Fruit fly (Drosophila melanogaster) whole organism, embryonic: ENCODE measurements around the gene CG15422.

ENCODE experiments used
- Awh ChIP-seq: fragments of 200-800 bp; sonication (Bioruptor generic); IDR thresholded peaks from 2 replicates; pipeline ENCODE4, ENCODE4 v1.3.6; 2022; ENCODE audit warnings: missing biosample characterization, missing genetic modification characterization
- Bgb ChIP-seq: fragments of 200-800 bp; sonication (Bioruptor generic); IDR thresholded peaks from 2 replicates; pipeline ENCODE4 v1.3.6; 2022; ENCODE audit warnings: missing biosample characterization, missing genetic modification characterization; ENCODE audit not compliant: partially characterized antibody
- BtbVII ChIP-seq: fragments of 200-800 bp; sonication (Bioruptor generic); optimal IDR thresholded peaks from 3 replicates; lab custom pipeline; 2017; ENCODE audit warnings: missing biosample characterization, mild to moderate bottlenecking, missing genetic modification characterization
- CG14014 ChIP-seq: fragments of 200-800 bp; sonication (Bioruptor generic); IDR thresholded peaks from 2 replicates; pipeline ENCODE4 v1.3.6; 2022; ENCODE audit warnings: missing biosample characterization, missing genetic modification characterization
- CG14441 ChIP-seq: fragments of 200-800 bp; sonication (Bioruptor generic); IDR thresholded peaks from 2 replicates; pipeline ENCODE4 v1.3.6; 2022; ENCODE audit warnings: missing biosample characterization, missing genetic modification characterization
- CG15011 ChIP-seq: fragments of 200-800 bp; sonication (Bioruptor generic); optimal IDR thresholded peaks from 3 replicates; lab custom pipeline; 2018; ENCODE audit warnings: missing biosample characterization, mild to moderate bottlenecking, missing genetic modification characterization
- CG15073 ChIP-seq: fragments of 200-800 bp; sonication (Bioruptor generic); optimal IDR thresholded peaks from 2 replicates; lab custom pipeline; 2016; ENCODE audit warnings: missing biosample characterization, missing genetic modification characterization
- CG15479 ChIP-seq: fragments of 200-800 bp; sonication (Bioruptor generic); optimal IDR thresholded peaks from 3 replicates; lab custom pipeline; 2019; ENCODE audit warnings: missing biosample characterization, mild to moderate bottlenecking, missing genetic modification characterization, moderate library complexity
- CG17912 ChIP-seq: fragments of 200-800 bp; sonication (Bioruptor generic); optimal IDR thresholded peaks from 2 replicates; lab custom pipeline; 2018; ENCODE audit warnings: missing biosample characterization, mild to moderate bottlenecking, missing genetic modification characterization
- CG2129 ChIP-seq: fragments of 200-800 bp; sonication (Bioruptor generic); IDR thresholded peaks from 2 replicates; pipeline ENCODE4 v1.3.6; 2022; ENCODE audit warnings: missing biosample characterization, missing genetic modification characterization; ENCODE audit not compliant: partially characterized antibody
- CG2678 ChIP-seq: fragments of 200-800 bp; sonication (Bioruptor generic); optimal IDR thresholded peaks from 3 replicates; lab custom pipeline; 2019; ENCODE audit warnings: missing biosample characterization, mild to moderate bottlenecking, missing genetic modification characterization, moderate library complexity
- CG31365 ChIP-seq: fragments of 200-800 bp; sonication (Bioruptor generic); optimal IDR thresholded peaks from 2 replicates; lab custom pipeline; 2018; ENCODE audit warnings: missing biosample characterization, mild to moderate bottlenecking, missing genetic modification characterization
- CG3847 ChIP-seq: fragments of 200-800 bp; sonication (Bioruptor generic); IDR thresholded peaks from 2 replicates; pipeline ENCODE4 v1.3.6; 2022; ENCODE audit warnings: missing biosample characterization, missing genetic modification characterization
- CG4707 ChIP-seq: fragments of 200-800 bp; sonication (Bioruptor generic); optimal IDR thresholded peaks from 2 replicates; lab custom pipeline; 2018; ENCODE audit warnings: missing biosample characterization, mild to moderate bottlenecking, missing genetic modification characterization, moderate library complexity
- CG7271 ChIP-seq: fragments of 200-800 bp; sonication (Bioruptor generic); optimal IDR thresholded peaks from 2 replicates; lab custom pipeline; 2018; ENCODE audit warnings: missing biosample characterization, mild to moderate bottlenecking, missing genetic modification characterization, moderate library complexity
- CG8478 ChIP-seq: fragments of >200 bp; optimal IDR thresholded peaks from 2 replicates; lab custom pipeline; 2018
- E2f2 ChIP-seq: fragments of 200-800 bp; sonication (Bioruptor generic); IDR thresholded peaks from 2 replicates; pipeline ENCODE4 v1.3.6; 2022; ENCODE audit warnings: missing biosample characterization, missing genetic modification characterization
- Elba2 ChIP-seq: fragments of 200-800 bp; sonication (Bioruptor generic); optimal IDR thresholded peaks from 3 replicates; lab custom pipeline; 2016; ENCODE audit warnings: missing biosample characterization, missing genetic modification characterization
- HLH4C ChIP-seq: fragments of 200-800 bp; sonication (Bioruptor generic); IDR thresholded peaks from 3 replicates; pipeline ENCODE4 v1.3.6; 2022; ENCODE audit warnings: missing biosample characterization, missing genetic modification characterization; ENCODE audit not compliant: partially characterized antibody
- HLHmδ ChIP-seq: fragments of 200-800 bp; sonication (Bioruptor generic); optimal IDR thresholded peaks from 2 replicates; lab custom pipeline; 2018; ENCODE audit warnings: missing biosample characterization, mild to moderate bottlenecking, missing genetic modification characterization, moderate library complexity
- Hey ChIP-seq: fragments of 200-800 bp; sonication (Bioruptor generic); optimal IDR thresholded peaks from 3 replicates; lab custom pipeline; 2018; ENCODE audit warnings: missing biosample characterization, mild to moderate bottlenecking, missing genetic modification characterization
- Meics ChIP-seq: fragments of 200-800 bp; sonication (Bioruptor generic); optimal IDR thresholded peaks from 2 replicates; lab custom pipeline; 2017; ENCODE audit warnings: missing biosample characterization, mild to moderate bottlenecking, missing genetic modification characterization
- NFAT ChIP-seq: fragments of 200-800 bp; sonication (Bioruptor generic); IDR thresholded peaks from 2 replicates; pipeline ENCODE4 v1.3.6; 2022; ENCODE audit warnings: missing biosample characterization, missing genetic modification characterization
- PHDP ChIP-seq: fragments of 200-800 bp; sonication (Bioruptor generic); optimal IDR thresholded peaks from 3 replicates; lab custom pipeline; 2018; ENCODE audit warnings: missing biosample characterization, mild to moderate bottlenecking, missing genetic modification characterization, moderate library complexity
- Ssrp ChIP-seq: fragments of 200-800 bp; sonication (Bioruptor generic); optimal IDR thresholded peaks from 2 replicates; lab custom pipeline; 2018; ENCODE audit warnings: missing biosample characterization, mild to moderate bottlenecking, missing genetic modification characterization, moderate library complexity
- aop ChIP-seq: fragments of 200-800 bp; sonication (Bioruptor generic); IDR thresholded peaks from 2 replicates; pipeline ENCODE4 v1.3.6; 2022; ENCODE audit warnings: missing biosample characterization, missing genetic modification characterization
- ara ChIP-seq: fragments of 200-800 bp; sonication (Bioruptor generic); IDR thresholded peaks from 2 replicates; pipeline ENCODE4 v1.3.6; 2022; ENCODE audit warnings: missing biosample characterization, missing genetic modification characterization
- cato ChIP-seq: fragments of 200-800 bp; sonication (Bioruptor generic); optimal IDR thresholded peaks from 2 replicates; lab custom pipeline; 2016; ENCODE audit warnings: missing biosample characterization, missing genetic modification characterization, borderline replicate concordance
- chn ChIP-seq: fragments of 200-800 bp; sonication (Bioruptor generic); optimal IDR thresholded peaks from 2 replicates; lab custom pipeline; 2016; ENCODE audit warnings: missing biosample characterization, missing genetic modification characterization
- exex ChIP-seq: fragments of 200-800 bp; sonication (Bioruptor generic); optimal IDR thresholded peaks from 4 replicates; lab custom pipeline; 2018; ENCODE audit warnings: missing biosample characterization, mild to moderate bottlenecking, missing genetic modification characterization, moderate library complexity
- grau ChIP-seq: fragments of 200-800 bp; optimal IDR thresholded peaks from 3 replicates; lab custom pipeline; 2019; ENCODE audit warnings: missing biosample characterization, mild to moderate bottlenecking, missing genetic modification characterization, moderate library complexity
- gsb-n ChIP-seq: fragments of 200-800 bp; sonication (Bioruptor generic); optimal IDR thresholded peaks from 3 replicates; lab custom pipeline; 2018; ENCODE audit warnings: missing biosample characterization, mild to moderate bottlenecking, missing genetic modification characterization
- hb ChIP-seq: fragments of 200-800 bp; sonication (Bioruptor generic); IDR thresholded peaks from 3 replicates; pipeline ENCODE4 v1.3.6; 2022; ENCODE audit warnings: missing biosample characterization, missing genetic modification characterization; ENCODE audit not compliant: partially characterized antibody
- her ChIP-seq: fragments of 200-800 bp; sonication (Bioruptor generic); optimal IDR thresholded peaks from 2 replicates; lab custom pipeline; 2016; ENCODE audit warnings: missing biosample characterization, missing genetic modification characterization
- jumu ChIP-seq: fragments of 200-800 bp; sonication (Bioruptor generic); optimal IDR thresholded peaks from 3 replicates; lab custom pipeline; 2016; ENCODE audit warnings: missing biosample characterization, missing genetic modification characterization
- luna ChIP-seq: fragments of 200-800 bp; sonication (Bioruptor generic); optimal IDR thresholded peaks from 2 replicates; lab custom pipeline; 2016; ENCODE audit warnings: missing biosample characterization, missing genetic modification characterization
- org-1 ChIP-seq: fragments of 200-800 bp; sonication (Bioruptor generic); optimal IDR thresholded peaks from 2 replicates; lab custom pipeline; 2017; ENCODE audit warnings: missing biosample characterization, missing genetic modification characterization
- pho ChIP-seq: fragments of 200-800 bp; sonication (Bioruptor generic); optimal IDR thresholded peaks from 2 replicates; lab custom pipeline; 2016; ENCODE audit warnings: missing biosample characterization, missing genetic modification characterization
- prd ChIP-seq, 3 experiments: fragments of >200 bp in 2 of 3; fragments of 200-800 bp in 1 of 3; sonication (Bioruptor generic) in 1 of 3; optimal IDR thresholded peaks in 2 of 3; IDR thresholded peaks in 1 of 3; 2 replicates in 2 of 3; 3 replicates in 1 of 3; pipeline versions ENCODE4 v1.3.6 to Lab custom; 2017 to 2022; ENCODE audit warnings: missing biosample characterization in 1 of 3, missing genetic modification characterization in 1 of 3
- pros ChIP-seq: fragments of 200-800 bp; sonication (Bioruptor generic); optimal IDR thresholded peaks from 3 replicates; lab custom pipeline; 2019; ENCODE audit warnings: missing biosample characterization, mild to moderate bottlenecking, missing genetic modification characterization, moderate library complexity
- pzg ChIP-seq: fragments of 200-800 bp; sonication (Bioruptor generic); optimal IDR thresholded peaks from 3 replicates; lab custom pipeline; 2018; ENCODE audit warnings: missing biosample characterization, mild to moderate bottlenecking, missing genetic modification characterization, moderate library complexity
- sob ChIP-seq: fragments of 200-800 bp; sonication (Bioruptor generic); IDR thresholded peaks from 2 replicates; pipeline ENCODE4 v1.3.6; 2022; ENCODE audit warnings: missing biosample characterization, missing genetic modification characterization
- tll ChIP-seq, 2 experiments: fragments of 200-800 bp in 1 of 2; fragments of >200 bp in 1 of 2; sonication (Bioruptor generic) in 1 of 2; optimal IDR thresholded peaks; 2 replicates each; lab custom pipeline; 2017 to 2019; ENCODE audit warnings: missing biosample characterization in 2 of 2, missing genetic modification characterization in 2 of 2, mild to moderate bottlenecking in 1 of 2, moderate library complexity in 1 of 2
- tna ChIP-seq: fragments of 200-800 bp; sonication (Bioruptor generic); IDR thresholded peaks from 2 replicates; pipeline ENCODE4 v1.3.6; 2022; ENCODE audit warnings: missing biosample characterization, missing genetic modification characterization; ENCODE audit not compliant: partially characterized antibody
- toy ChIP-seq: fragments of 200-800 bp; sonication (Bioruptor generic); IDR thresholded peaks from 2 replicates; pipeline ENCODE4 v1.3.6; 2022; ENCODE audit warnings: missing biosample characterization, missing genetic modification characterization
- ttk ChIP-seq: fragments of 200-800 bp; sonication (Bioruptor generic); IDR thresholded peaks from 2 replicates; pipeline ENCODE4 v2.1.2; 2022; ENCODE audit warnings: missing biosample characterization, missing genetic modification characterization
- vvl ChIP-seq: fragments of 200-800 bp; sonication (Bioruptor generic); IDR thresholded peaks from 2 replicates; pipeline ENCODE4 v1.3.6; 2022; ENCODE audit warnings: missing biosample characterization, missing genetic modification characterization
- zen ChIP-seq: fragments of 200-800 bp; sonication (Bioruptor generic); optimal IDR thresholded peaks from 3 replicates; lab custom pipeline; 2018; ENCODE audit warnings: missing biosample characterization, mild to moderate bottlenecking, missing genetic modification characterization, moderate library complexity

Gene CG15422

DNA sequence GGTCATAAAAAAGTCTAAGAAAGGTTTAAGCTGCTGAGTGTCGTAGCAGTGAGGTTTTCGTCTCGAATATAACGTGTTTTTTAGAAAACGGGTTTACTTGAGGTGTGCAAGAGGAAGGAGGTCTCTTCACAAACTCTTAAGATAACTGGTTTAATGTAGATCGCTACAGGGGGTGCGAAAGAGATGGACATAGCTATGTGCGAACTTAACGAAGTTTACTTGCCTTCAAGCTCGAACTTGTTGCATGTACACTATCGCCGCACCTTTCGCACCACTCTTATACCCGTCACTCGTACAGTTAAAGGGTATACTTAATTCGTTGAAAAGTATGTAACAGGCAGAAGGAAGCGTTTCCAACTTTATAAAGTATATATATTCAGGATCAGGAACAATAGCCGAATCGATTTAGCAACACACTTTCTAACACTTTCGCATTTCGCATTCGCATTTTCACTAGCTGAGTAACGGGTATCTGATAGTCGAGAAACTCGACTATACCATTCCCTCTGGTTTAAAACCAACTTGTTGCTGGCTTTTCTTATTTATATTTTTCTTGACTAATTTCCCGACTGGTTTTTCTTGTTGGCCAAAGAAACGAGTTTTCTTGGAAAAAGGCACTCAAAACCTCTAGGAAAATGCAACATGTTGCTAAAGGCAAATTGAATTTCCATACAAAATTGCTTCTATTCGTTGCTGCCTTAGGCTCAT is 25.6 kb downstream of the CG15422 start (continued):
- TF ChIP-seq Meics (peak; percentile 71), CG31365 (tag; lab: Kevin White, UChicago) (peak; percentile 16), ttk (GFP tag; lab: Robert Waterston, UW) (peak; percentile 87; the same call in 1 of the 2 replicates), BtbVII (GFP tag; lab: Kevin White, UChicago) (peak; percentile 26), pros (GFP tag; lab: Kevin White, UChicago) (peak; percentile 96), prd (optimal IDR thresholded peaks at IDR 0.05; lab: Kevin White, UChicago) (no peak), prd (GFP tag; IDR thresholded peaks at IDR 0.05; lab: Robert Waterston, UW) (peak; percentile 91), HLH4C (GFP tag; lab: Robert Waterston, UW) (peak; percentile 98), luna (GFP tag; lab: Kevin White, UChicago) (no peak), Hey (tag; lab: Kevin White, UChicago) (no peak), Awh (GFP tag; lab: Robert Waterston, UW) (peak; percentile 89), Ssrp (peak; percentile 86), CG14441 (GFP tag; lab: Robert Waterston, UW) (peak; percentile 83), pzg (GFP tag; lab: Kevin White, UChicago) (no peak), CG8478 (no peak), grau (tag; lab: Kevin White, UChicago) (peak; percentile 84), hb (GFP tag; lab: Robert Waterston, UW) (peak; percentile 93), gsb-n (tag; lab: Kevin White, UChicago) (peak; percentile 81), zen (tag; lab: Kevin White, UChicago) (peak; percentile 80), CG14014 (GFP tag; lab: Robert Waterston, UW) (peak; percentile 70), CG15073 (GFP tag; lab: Kevin White, UChicago) (peak; percentile 37), vvl (GFP tag; lab: Robert Waterston, UW) (peak; percentile 95), CG3847 (GFP tag; lab: Robert Waterston, UW) (peak; percentile 80), tna (GFP tag; lab: Robert Waterston, UW) (peak; percentile 93), her (peak; percentile 76), pho (GFP tag; lab: Kevin White, UChicago) (peak; percentile 46), exex (tag; lab: Kevin White, UChicago) (no peak), CG15011 (GFP tag; lab: Kevin White, UChicago) (peak; percentile 33), aop (GFP tag; lab: Robert Waterston, UW) (peak; percentile 77; the same call in 1 of the 2 replicates), CG4707 (peak; percentile 77), HLHmδ (GFP tag; lab: Kevin White, UChicago) (no peak), PHDP (tag; lab: Kevin White, UChicago) (peak; percentile 80), tll (GFP tag; optimal IDR thresholded peaks at IDR 0.05; lab: Kevin White, UChicago) (no peak), cato (GFP tag; lab: Kevin White, UChicago) (peak; percentile 78), jumu (peak; percentile 77), CG7271 (tag; lab: Kevin White, UChicago) (peak; percentile 47), Bgb (GFP tag; lab: Robert Waterston, UW) (peak; percentile 73), sob (GFP tag; lab: Robert Waterston, UW) (peak; percentile 79), CG15479 (GFP tag; lab: Kevin White, UChicago) (no peak), ara (peak; percentile 86), CG2678 (tag; lab: Kevin White, UChicago) (peak; percentile 88), toy (GFP tag; lab: Robert Waterston, UW) (peak; percentile 46; the same call in 1 of the 2 replicates), CG17912 (peak; percentile 14), org-1 (peak; percentile 57), NFAT (GFP tag; lab: Robert Waterston, UW) (no peak; the same call in 1 of the 2 replicates), CG2129 (GFP tag; lab: Robert Waterston, UW) (no peak), chn (GFP tag; lab: Kevin White, UChicago) (peak; percentile 86), E2f2 (GFP tag; lab: Robert Waterston, UW) (peak; percentile 61), Elba2 (GFP tag; lab: Kevin White, UChicago) (peak; percentile 54)
